Fruit fly (Drosophila melanogaster): ENCODE measurements around the gene JMJD7.

The JMJD7 gene

dm6 chr3L:13433522-13433921, 16.6 kb downstream of the JMJD7 start:
- no peak for TF ChIP-seq CG17801 (GFP tag; optimal IDR thresholded peaks at IDR 0.05; ENCODE audit: partially characterized antibody)

- no peak for TF ChIP-seq CG17801 (GFP tag; optimal IDR thresholded peaks at IDR 0.05; ENCODE audit: partially characterized antibody)
These were observed 17.3 kb downstream of the JMJD7 start for dm6 chr3L:13432791-13433190.

dm6 chr3L:13430171-13430570, 19.9 kb downstream of the JMJD7 start:
- TF ChIP-seq CG17801 (GFP tag; optimal IDR thresholded peaks at IDR 0.05; ENCODE audit: partially characterized antibody) = no peak

- no peak for TF ChIP-seq CG17801 (GFP tag; optimal IDR thresholded peaks at IDR 0.05; ENCODE audit: partially characterized antibody)
These were observed 23.5 kb downstream of the JMJD7 start, which contains the start of gene CG14105 for dm6 chr3L:13426573-13426972. Gene CG14105 (minus strand): TSS chr3L:13426673.

dm6 chr3L:13425571-13425970, 24.5 kb downstream of the JMJD7 start, which contains the start of gene CG14106:
Gene CG14106 (minus strand): TSS chr3L:13425671.
- no peak for TF ChIP-seq CG17801 (GFP tag; optimal IDR thresholded peaks at IDR 0.05; ENCODE audit: partially characterized antibody)

- no peak for TF ChIP-seq CG17801 (GFP tag; optimal IDR thresholded peaks at IDR 0.05; ENCODE audit: partially characterized antibody)
These were observed 26.0 kb downstream of the JMJD7 start, which contains the start of gene CG33263 for dm6 chr3L:13424068-13424467. Gene CG33263 (minus strand): TSS chr3L:13424168.

dm6 chr3L:13422286-13422787, 27.7 kb downstream of the JMJD7 start, which contains the start of gene CG32121:
Gene CG32121 (minus strand): TSS chr3L:13422336.
- TF ChIP-seq CG17801 (GFP tag; optimal IDR thresholded peaks at IDR 0.05; ENCODE audit: partially characterized antibody) = no peak

dm6 chr3L:13420212-13420611, 29.9 kb downstream of the JMJD7 start:
- no peak for TF ChIP-seq CG17801 (GFP tag; optimal IDR thresholded peaks at IDR 0.05; ENCODE audit: partially characterized antibody)

- TF ChIP-seq CG17801 (GFP tag; optimal IDR thresholded peaks at IDR 0.05; ENCODE audit: partially characterized antibody) = no peak
These were observed 37.2 kb downstream of the JMJD7 start for dm6 chr3L:13412886-13413224.

dm6 chr3L:13412200-13412885, 37.7 kb downstream of the JMJD7 start, which contains the start of the genes CG10222 and flr:
Gene CG10222 (minus strand): TSS chr3L:13412453.
Gene flr (plus strand): TSS chr3L:13412843.
- TF ChIP-seq CG17801 (GFP tag; optimal IDR thresholded peaks at IDR 0.05; ENCODE audit: partially characterized antibody) = no peak

- TF ChIP-seq CG17801 (GFP tag; optimal IDR thresholded peaks at IDR 0.05; ENCODE audit: partially characterized antibody) = no peak
These were observed 39.1 kb downstream of the JMJD7 start for dm6 chr3L:13410999-13411398.

dm6 chr3L:13409809-13410521, 40.1 kb downstream of the JMJD7 start:
- no peak for TF ChIP-seq CG17801 (GFP tag; optimal IDR thresholded peaks at IDR 0.05; ENCODE audit: partially characterized antibody)

dm6 chr3L:13406873-13407272, 43.2 kb downstream of the JMJD7 start:
- TF ChIP-seq CG17801 (GFP tag; optimal IDR thresholded peaks at IDR 0.05; ENCODE audit: partially characterized antibody) = no peak

dm6 chr3L:13403141-13403867, 46.8 kb downstream of the JMJD7 start:
- TF ChIP-seq CG17801 (GFP tag; optimal IDR thresholded peaks at IDR 0.05; ENCODE audit: partially characterized antibody) = no peak

- no peak for TF ChIP-seq CG17801 (GFP tag; optimal IDR thresholded peaks at IDR 0.05; ENCODE audit: partially characterized antibody)
These were observed 49.1 kb downstream of the JMJD7 start, which contains the start of gene sens for dm6 chr3L:13400872-13401418. Gene sens (minus strand): TSS chr3L:13401125.

Data from ovary, adult (tissue).